Worm (Caenorhabditis elegans) whole organism, mixed stage, embryonic: Measurements from ENCODE around the gene glr-2.

Experiments
- ces-1 ChIP-seq: fragments of 150-350 bp; optimal IDR thresholded peaks from 2 replicates; lab custom pipeline; 2014; ENCODE audit warnings: missing biosample characterization, missing genetic modification reagents, missing genetic modification characterization
- elt-3 ChIP-seq: fragments of 150-350 bp; optimal IDR thresholded peaks from 2 replicates; lab custom pipeline; 2014; ENCODE audit warnings: missing biosample characterization, missing genetic modification characterization
- flh-1 ChIP-seq: fragments of 200-800 bp; sonication (Bioruptor generic); optimal IDR thresholded peaks from 2 replicates; lab custom pipeline; 2018; ENCODE audit warnings: mild to moderate bottlenecking, missing genetic modification characterization, moderate library complexity, missing compliant biosample characterization
- lsy-2 ChIP-seq: fragments of 150-350 bp; optimal IDR thresholded peaks from 2 replicates; lab custom pipeline; 2014; ENCODE audit warnings: missing biosample characterization, missing genetic modification characterization
- nhr-12 ChIP-seq: fragments of 150-350 bp; optimal IDR thresholded peaks from 2 replicates; lab custom pipeline; 2014; ENCODE audit warnings: missing biosample characterization, missing genetic modification characterization
- nhr-237 ChIP-seq: fragments of 150-350 bp; optimal IDR thresholded peaks from 2 replicates; lab custom pipeline; 2014; ENCODE audit warnings: missing biosample characterization, missing genetic modification characterization
- nhr-28 ChIP-seq: fragments of 150-350 bp; optimal IDR thresholded peaks from 2 replicates; lab custom pipeline; 2014; ENCODE audit warnings: missing biosample characterization, missing genetic modification characterization
- pha-4 ChIP-seq: fragments of 150-350 bp; optimal IDR thresholded peaks from 2 replicates; lab custom pipeline; 2018; ENCODE audit warnings: missing biosample characterization, missing genetic modification reagents, missing genetic modification characterization
- sem-2 ChIP-seq: fragments of 200-800 bp; sonication (Bioruptor generic); optimal IDR thresholded peaks from 2 replicates; lab custom pipeline; 2018; ENCODE audit warnings: mild to moderate bottlenecking, missing genetic modification characterization, missing compliant biosample characterization
- ztf-11 ChIP-seq: fragments of 150-350 bp; optimal IDR thresholded peaks from 2 replicates; lab custom pipeline; 2014; ENCODE audit warnings: missing biosample characterization, missing genetic modification characterization

DNA sequence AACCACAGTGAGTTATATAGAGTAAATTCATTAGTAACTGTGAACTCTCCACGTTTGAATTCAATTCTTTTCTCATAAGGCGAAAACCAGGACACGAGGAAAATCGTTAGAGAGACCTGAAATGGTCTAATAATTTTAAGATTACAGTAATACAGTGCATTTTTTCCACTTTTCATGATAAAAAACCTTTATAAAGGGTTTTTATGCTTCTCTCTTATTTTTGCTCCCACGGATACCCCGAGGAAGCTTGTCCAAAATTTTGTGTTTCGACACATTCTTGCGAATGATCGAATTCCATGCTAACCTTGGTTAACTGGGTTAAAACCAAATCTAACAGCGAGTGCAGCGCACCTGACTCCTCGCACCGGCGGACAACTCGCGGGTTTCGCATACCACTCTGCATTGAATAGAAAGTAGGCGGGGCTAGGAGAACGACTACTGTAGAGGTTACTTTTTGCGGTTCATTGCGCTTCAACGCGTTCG is 4.5 kb downstream of the glr-2 start:
- no peak for TF ChIP-seq lsy-2
- no peak for TF ChIP-seq ces-1 (GFP tag; lab: Kevin White, UChicago)
- no peak for TF ChIP-seq nhr-237 (tag; lab: Kevin White, UChicago)
- no peak for TF ChIP-seq flh-1 (GFP tag; lab: Kevin White, UChicago)
- no peak for TF ChIP-seq nhr-12 (tag; lab: Kevin White, UChicago)
- TF ChIP-seq sem-2 (GFP tag; lab: Kevin White, UChicago): no peak
- no peak for TF ChIP-seq ztf-11 (tag; lab: Kevin White, UChicago)
- TF ChIP-seq nhr-28: no peak
- no peak for TF ChIP-seq elt-3 (tag; lab: Kevin White, UChicago)
- TF ChIP-seq pha-4 (tag; lab: Kevin White, UChicago): no peak
